Worm (Caenorhabditis elegans) whole organism, mixed stage, embryonic: Measurements from ENCODE around the gene K04C1.5.

Experiments used
- M03D4.4 ChIP-seq: sonication (generic microtip); optimal IDR thresholded peaks from 2 replicates; lab custom pipeline; 2017; ENCODE audit warnings: mild to moderate bottlenecking, missing genetic modification characterization, missing compliant biosample characterization
- bed-3 ChIP-seq: fragments of 200-800 bp; sonication (Bioruptor generic); optimal IDR thresholded peaks from 3 replicates; lab custom pipeline; 2018; ENCODE audit warnings: mild to moderate bottlenecking, missing genetic modification characterization, moderate library complexity, missing compliant biosample characterization
- blmp-1 ChIP-seq: fragments of 150-350 bp; optimal IDR thresholded peaks from 2 replicates; lab custom pipeline; 2014; ENCODE audit warnings: missing biosample characterization, missing genetic modification characterization
- ceh-39 ChIP-seq: fragments of 150-350 bp; optimal IDR thresholded peaks from 2 replicates; lab custom pipeline; 2014; ENCODE audit warnings: missing biosample characterization, missing genetic modification characterization
- ceh-43 ChIP-seq: fragments of 200-800 bp; sonication (Bioruptor generic); optimal IDR thresholded peaks from 2 replicates; lab custom pipeline; 2018; ENCODE audit warnings: mild to moderate bottlenecking, missing genetic modification characterization, moderate library complexity, missing compliant biosample characterization
- ceh-83 ChIP-seq: fragments of 200-800 bp; sonication (Bioruptor generic); optimal IDR thresholded peaks from 2 replicates; lab custom pipeline; 2018; ENCODE audit warnings: mild to moderate bottlenecking, missing genetic modification characterization, missing compliant biosample characterization
- ces-1 ChIP-seq: fragments of 150-350 bp; optimal IDR thresholded peaks from 2 replicates; lab custom pipeline; 2014; ENCODE audit warnings: missing biosample characterization, missing genetic modification reagents, missing genetic modification characterization
- cnd-1 ChIP-seq: fragments of 200-800 bp; sonication (Bioruptor generic); optimal IDR thresholded peaks from 2 replicates; lab custom pipeline; 2018; ENCODE audit warnings: mild to moderate bottlenecking, missing genetic modification characterization, missing compliant biosample characterization
- drap-1 ChIP-seq: fragments of 200-800 bp; sonication (Bioruptor generic); optimal IDR thresholded peaks from 3 replicates; lab custom pipeline; 2018; ENCODE audit warnings: mild to moderate bottlenecking, missing genetic modification characterization, missing compliant biosample characterization
- elt-1 ChIP-seq: sonication (generic microtip); optimal IDR thresholded peaks from 2 replicates; lab custom pipeline; 2017; ENCODE audit warnings: missing genetic modification characterization, mild to moderate bottlenecking, missing compliant biosample characterization, antibody characterized with exemption, moderate library complexity, borderline replicate concordance; ENCODE audit not compliant: insufficient read depth
- elt-3 ChIP-seq: fragments of 150-350 bp; optimal IDR thresholded peaks from 2 replicates; lab custom pipeline; 2014; ENCODE audit warnings: missing biosample characterization, missing genetic modification characterization
- flh-1 ChIP-seq: fragments of 200-800 bp; sonication (Bioruptor generic); optimal IDR thresholded peaks from 2 replicates; lab custom pipeline; 2018; ENCODE audit warnings: mild to moderate bottlenecking, missing genetic modification characterization, moderate library complexity, missing compliant biosample characterization
- ham-2 ChIP-seq: fragments of 200-800 bp; sonication (Bioruptor generic); optimal IDR thresholded peaks from 2 replicates; lab custom pipeline; 2018; ENCODE audit warnings: mild to moderate bottlenecking, missing genetic modification characterization, missing compliant biosample characterization
- lin-13 ChIP-seq: fragments of 150-350 bp; optimal IDR thresholded peaks from 2 replicates; lab custom pipeline; 2014; ENCODE audit warnings: missing biosample characterization, missing genetic modification characterization
- lsy-2 ChIP-seq: fragments of 150-350 bp; optimal IDR thresholded peaks from 2 replicates; lab custom pipeline; 2014; ENCODE audit warnings: missing biosample characterization, missing genetic modification characterization
- mab-5 ChIP-seq: fragments of 150-350 bp; optimal IDR thresholded peaks from 2 replicates; lab custom pipeline; 2014; ENCODE audit warnings: missing biosample characterization, missing genetic modification characterization
- mep-1 ChIP-seq: fragments of 150-350 bp; optimal IDR thresholded peaks from 2 replicates; lab custom pipeline; 2017; ENCODE audit warnings: missing biosample characterization, missing genetic modification reagents, missing genetic modification characterization, inconsistent platforms
- nhr-2 ChIP-seq: fragments of 150-350 bp; optimal IDR thresholded peaks from 2 replicates; lab custom pipeline; 2014; ENCODE audit warnings: missing biosample characterization, missing genetic modification characterization
- nhr-237 ChIP-seq: fragments of 150-350 bp; optimal IDR thresholded peaks from 2 replicates; lab custom pipeline; 2014; ENCODE audit warnings: missing biosample characterization, missing genetic modification characterization
- nhr-28 ChIP-seq: fragments of 150-350 bp; optimal IDR thresholded peaks from 2 replicates; lab custom pipeline; 2014; ENCODE audit warnings: missing biosample characterization, missing genetic modification characterization
- nhr-76 ChIP-seq: sonication (generic microtip); optimal IDR thresholded peaks from 2 replicates; lab custom pipeline; 2017; ENCODE audit warnings: missing biosample characterization, missing genetic modification characterization
- pha-4 ChIP-seq: fragments of 150-350 bp; optimal IDR thresholded peaks from 2 replicates; lab custom pipeline; 2018; ENCODE audit warnings: missing biosample characterization, missing genetic modification reagents, missing genetic modification characterization
- sem-2 ChIP-seq: fragments of 200-800 bp; sonication (Bioruptor generic); optimal IDR thresholded peaks from 2 replicates; lab custom pipeline; 2018; ENCODE audit warnings: mild to moderate bottlenecking, missing genetic modification characterization, missing compliant biosample characterization
- sptf-1 ChIP-seq: sonication (generic microtip); optimal IDR thresholded peaks from 2 replicates; lab custom pipeline; 2017; ENCODE audit warnings: mild to moderate bottlenecking, missing genetic modification characterization, moderate library complexity, missing compliant biosample characterization
- tbx-8 ChIP-seq: fragments of 200-800 bp; sonication (Bioruptor generic); optimal IDR thresholded peaks from 2 replicates; lab custom pipeline; 2018; ENCODE audit warnings: mild to moderate bottlenecking, missing genetic modification characterization, moderate library complexity, missing compliant biosample characterization
- unc-120 ChIP-seq: sonication (generic microtip); optimal IDR thresholded peaks from 2 replicates; lab custom pipeline; 2017; ENCODE audit warnings: missing genetic modification characterization, missing compliant biosample characterization; ENCODE audit not compliant: poor library complexity, severe bottlenecking
- unc-39 ChIP-seq: fragments of 150-350 bp; optimal IDR thresholded peaks from 2 replicates; lab custom pipeline; 2014; ENCODE audit warnings: missing biosample characterization, missing genetic modification characterization
- unc-62 ChIP-seq: fragments of 150-350 bp; optimal IDR thresholded peaks from 2 replicates; lab custom pipeline; 2014; ENCODE audit warnings: missing biosample characterization, missing genetic modification reagents, missing genetic modification characterization
- zip-8 ChIP-seq: fragments of 150-350 bp; optimal IDR thresholded peaks from 2 replicates; lab custom pipeline; 2014; ENCODE audit warnings: missing biosample characterization, missing genetic modification characterization

Gene K04C1.5

DNA sequence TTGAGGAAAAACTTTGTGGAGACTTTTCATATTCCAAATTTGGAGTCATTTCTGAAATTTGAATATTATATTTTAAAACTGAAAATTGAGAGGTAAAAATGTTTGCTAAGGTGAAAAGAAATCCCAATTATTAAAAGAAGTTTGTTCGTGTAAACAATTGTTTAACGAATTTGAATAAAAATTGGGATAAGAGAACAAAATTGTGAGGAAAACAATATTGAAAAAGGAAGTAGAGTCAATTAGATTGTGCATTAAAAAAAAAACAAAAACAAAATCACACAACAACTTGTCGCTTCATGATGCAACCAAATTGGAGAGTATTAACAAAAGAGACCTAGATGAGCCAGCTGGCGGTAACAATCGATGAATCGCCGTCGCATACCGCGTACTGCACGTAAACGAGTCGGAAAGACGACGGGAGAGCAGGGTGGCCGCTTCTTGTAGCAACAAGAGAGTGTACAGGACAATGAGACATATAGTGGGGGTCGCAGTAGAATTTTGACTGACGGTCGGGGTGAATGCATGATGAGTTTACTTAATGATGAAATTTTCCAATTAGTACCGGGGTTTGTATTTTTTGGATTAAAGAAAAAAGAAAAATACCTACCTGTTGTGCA, 4.4 kb upstream of the K04C1.5 start, which contains the start of gene K04C1.3:
TSS of gene K04C1.3 (minus strand) at position 51 of the 617 bp plus-strand sequence.
- no peak for TF ChIP-seq elt-1 (tag; lab: Kevin White, UChicago)
- no peak for TF ChIP-seq nhr-76 (tag; lab: Kevin White, UChicago)
- peak; percentile 37 for TF ChIP-seq cnd-1 (tag; lab: Kevin White, UChicago)
- peak; percentile 7 for TF ChIP-seq zip-8 (tag; lab: Kevin White, UChicago)
- no peak for TF ChIP-seq sptf-1 (tag; lab: Kevin White, UChicago)
- TF ChIP-seq ces-1 (GFP tag; lab: Kevin White, UChicago): peak; percentile 12
- TF ChIP-seq blmp-1 (tag; lab: Kevin White, UChicago): no peak
- TF ChIP-seq ceh-39 (tag; lab: Kevin White, UChicago): peak; percentile 36
- no peak for TF ChIP-seq tbx-8 (GFP tag; lab: Kevin White, UChicago)

ce11 chrX:14244493-14244892, 3.4 kb upstream of the K04C1.5 start:
- TF ChIP-seq nhr-28 (tag; lab: Kevin White, UChicago): no peak
- peak; percentile 9 for TF ChIP-seq ceh-39 (tag; lab: Kevin White, UChicago)
- TF ChIP-seq, all 35 proteins: peak for 1

ce11 chrX:14246518-14246917, 1.3 kb upstream of the K04C1.5 start, which contains the start of gene mlc-6:
TSS of gene mlc-6 (minus strand) at chrX:14246618.
- no peak for TF ChIP-seq unc-120
- TF ChIP-seq ceh-39 (tag; lab: Kevin White, UChicago): no peak
- TF ChIP-seq nhr-28 (tag; lab: Kevin White, UChicago): no peak
- TF ChIP-seq nhr-2: no peak
- TF ChIP-seq unc-39 (tag; lab: Kevin White, UChicago): no peak
- TF ChIP-seq ham-2: no peak

DNA sequence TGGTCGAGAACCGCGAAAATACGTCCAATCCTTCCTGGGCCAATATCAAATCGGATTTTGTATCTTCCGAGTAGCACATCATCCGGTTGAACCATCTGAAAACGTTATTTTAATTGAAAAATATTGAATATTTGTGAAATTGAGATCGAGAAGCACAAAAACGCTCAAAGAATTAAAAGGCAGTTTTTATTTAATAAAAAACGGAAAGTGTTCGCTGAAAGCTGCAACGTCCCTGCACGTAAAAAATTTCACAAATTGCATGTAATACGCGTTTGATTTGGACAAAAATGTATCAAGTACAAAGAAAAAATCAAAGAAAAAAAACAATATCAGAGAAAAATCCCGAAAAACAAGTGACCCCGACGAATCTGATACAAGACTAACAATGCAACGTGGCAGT, 4.2 kb downstream of the K04C1.5 start, which contains the start of gene E02H4.6:
TSS of gene E02H4.6 (minus strand) at position 101 of the 400 bp plus-strand sequence.
- no peak for TF ChIP-seq mab-5
- TF ChIP-seq ceh-83 (GFP tag; lab: Kevin White, UChicago): no peak
- TF ChIP-seq lin-13: no peak
- TF ChIP-seq ces-1 (GFP tag; lab: Kevin White, UChicago): no peak
- TF ChIP-seq nhr-28 (tag; lab: Kevin White, UChicago): no peak
- no peak for TF ChIP-seq M03D4.4 (tag; lab: Kevin White, UChicago)
- TF ChIP-seq nhr-76 (tag; lab: Kevin White, UChicago): no peak
- TF ChIP-seq zip-8 (tag; lab: Kevin White, UChicago): no peak
- no peak for TF ChIP-seq elt-1 (tag; lab: Kevin White, UChicago)
- no peak for TF ChIP-seq lsy-2 (tag; lab: Kevin White, UChicago)
- TF ChIP-seq nhr-237 (tag; lab: Kevin White, UChicago): no peak
- TF ChIP-seq nhr-2: no peak
- TF ChIP-seq sem-2 (GFP tag; lab: Kevin White, UChicago): no peak
- no peak for TF ChIP-seq ceh-43 (GFP tag; lab: Kevin White, UChicago)
- TF ChIP-seq drap-1: no peak
- TF ChIP-seq elt-3 (tag; lab: Kevin White, UChicago): no peak
- TF ChIP-seq bed-3 (GFP tag; lab: Kevin White, UChicago): no peak
- TF ChIP-seq unc-62: no peak

ce11 chrX:14255031-14255430, 7.2 kb downstream of the K04C1.5 start, which contains the start of gene E02H4.5:
TSS of gene E02H4.5 (minus strand) at chrX:14255131.
- no peak for TF ChIP-seq ceh-39 (tag; lab: Kevin White, UChicago)
- TF ChIP-seq ceh-83 (GFP tag; lab: Kevin White, UChicago): no peak
- TF ChIP-seq mab-5: no peak
- TF ChIP-seq sem-2 (GFP tag; lab: Kevin White, UChicago): no peak
- no peak for TF ChIP-seq nhr-237 (tag; lab: Kevin White, UChicago)
- TF ChIP-seq ceh-43 (GFP tag; lab: Kevin White, UChicago): no peak
- TF ChIP-seq pha-4 (tag; lab: Kevin White, UChicago): no peak
- TF ChIP-seq flh-1: no peak
- TF ChIP-seq drap-1: no peak
- no peak for TF ChIP-seq zip-8 (tag; lab: Kevin White, UChicago)
- no peak for TF ChIP-seq unc-39 (tag; lab: Kevin White, UChicago)
- TF ChIP-seq mep-1 (tag; lab: Kevin White, UChicago): no peak
- no peak for TF ChIP-seq nhr-76 (tag; lab: Kevin White, UChicago)
- no peak for TF ChIP-seq lin-13
- TF ChIP-seq bed-3 (GFP tag; lab: Kevin White, UChicago): no peak
